Worm (Caenorhabditis elegans) whole organism, L4 larva: ENCODE results near the gene lsd-1.

Experiments used
- lsy-2 ChIP-seq, 2 experiments: fragments of 150-350 bp in 1 of 2; sonication (generic microtip) in 1 of 2; optimal IDR thresholded peaks; 2 replicates each; lab custom pipeline; 2014 to 2017; ENCODE audit warnings: missing biosample characterization in 2 of 2, missing genetic modification characterization in 2 of 2
- nhr-28 ChIP-seq: fragments of 150-350 bp; optimal IDR thresholded peaks from 2 replicates; lab custom pipeline; 2014; ENCODE audit warnings: missing biosample characterization, missing genetic modification characterization

DNA sequence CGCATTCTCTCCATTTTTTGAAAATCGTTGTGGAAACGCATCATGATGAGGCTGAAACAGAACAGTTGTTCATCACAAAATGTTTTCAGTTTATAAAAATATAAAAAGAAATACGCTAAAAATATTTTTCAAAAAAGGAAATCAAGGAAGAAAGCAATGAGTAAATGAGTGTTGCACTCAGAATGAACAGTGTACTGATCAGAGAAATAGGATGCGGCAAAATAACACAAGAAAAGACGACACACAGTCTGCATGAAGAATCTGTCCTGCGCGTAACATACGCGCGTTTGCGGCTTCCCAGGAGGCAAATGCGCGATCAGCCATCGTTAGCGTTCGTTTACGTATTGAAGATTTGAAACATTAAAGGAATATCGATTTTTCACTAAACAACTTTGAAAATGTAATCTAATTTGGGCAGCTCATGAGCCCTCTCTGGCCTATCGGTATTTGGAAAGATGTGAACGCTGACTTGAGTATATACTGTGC, 35.0 kb downstream of the lsd-1 start, which contains the start of gene C49F5.3:
- TF ChIP-seq lsy-2 (tag; optimal IDR thresholded peaks at IDR 0.05; lab: Kevin White, UChicago) (no peak), nhr-28 (tag; lab: Kevin White, UChicago) (no peak)
